Fruit fly (Drosophila melanogaster): ENCODE results near the gene CG13023.

The CG13023 gene

dm6 chr3L:16885042-16885441, 42.2 kb downstream of the CG13023 start (continued):
- no peak for TF ChIP-seq CG14965 (GFP tag; optimal IDR thresholded peaks at IDR 0.05; ENCODE audit: borderline replicate concordance)
- TF ChIP-seq CG17186 (GFP tag; optimal IDR thresholded peaks at IDR 0.05): no peak
- TF ChIP-seq NC2β (GFP tag; optimal IDR thresholded peaks at IDR 0.05): no peak
- 0 out of 2 replicates have a peak, but pooled peaks have one; percentile 12 for TF ChIP-seq CG9215 (GFP tag; IDR thresholded peaks at IDR 0.05)
- TF ChIP-seq CG8765 (GFP tag; IDR thresholded peaks at IDR 0.05): no peak
- no peak for TF ChIP-seq CG34224 (GFP tag; IDR thresholded peaks at IDR 0.05; ENCODE audit: partially characterized antibody)
- no peak for TF ChIP-seq CG17568 (GFP tag; optimal IDR thresholded peaks at IDR 0.05)
- TF ChIP-seq dysf (GFP tag; IDR thresholded peaks at IDR 0.05): peak; percentile 52; the same call in 2 of the 3 replicates
- no peak for TF ChIP-seq Mes4 (GFP tag; optimal IDR thresholded peaks at IDR 0.05)
- no peak for TF ChIP-seq pum (GFP tag; optimal IDR thresholded peaks at IDR 0.05)
- TF ChIP-seq sc (optimal IDR thresholded peaks at IDR 0.05): no peak
- TF ChIP-seq sc (GFP tag; optimal IDR thresholded peaks at IDR 0.05): no peak
- no peak for TF ChIP-seq CG8089 (GFP tag; optimal IDR thresholded peaks at IDR 0.05)
- TF ChIP-seq org-1 (GFP tag; optimal IDR thresholded peaks at IDR 0.05): no peak
- no peak for TF ChIP-seq shn (GFP tag; optimal IDR thresholded peaks at IDR 0.05)
- TF ChIP-seq seq (GFP tag; IDR thresholded peaks at IDR 0.05): no peak
- no peak for TF ChIP-seq vvl (GFP tag; IDR thresholded peaks at IDR 0.05)
- TF ChIP-seq chn (GFP tag; optimal IDR thresholded peaks at IDR 0.05): no peak
- no peak for TF ChIP-seq CG13287 (GFP tag; IDR thresholded peaks at IDR 0.05; ENCODE audit: partially characterized antibody)
- TF ChIP-seq CG7357 (GFP tag; IDR thresholded peaks at IDR 0.05): no peak
- TF ChIP-seq Abd-B (GFP tag; optimal IDR thresholded peaks at IDR 0.05): no peak
- TF ChIP-seq Dll (GFP tag; IDR thresholded peaks at IDR 0.05; ENCODE audit: partially characterized antibody): no peak
- TF ChIP-seq tgo (GFP tag; IDR thresholded peaks at IDR 0.05): peak; percentile 32; the same call in 1 of the 3 replicates
- TF ChIP-seq lmd (GFP tag; IDR thresholded peaks at IDR 0.05): peak; percentile 59; the same call in 1 of the 2 replicates
- TF ChIP-seq schlank (tag; optimal IDR thresholded peaks at IDR 0.05): no peak
- no peak for TF ChIP-seq Asciz (GFP tag; optimal IDR thresholded peaks at IDR 0.05)
- no peak for TF ChIP-seq Sry-β (GFP tag; optimal IDR thresholded peaks at IDR 0.05)
- TF ChIP-seq CG4424 (GFP tag; optimal IDR thresholded peaks at IDR 0.05): no peak
- no peak for TF ChIP-seq hkb (optimal IDR thresholded peaks at IDR 0.05)
- TF ChIP-seq hkb (GFP tag; IDR thresholded peaks at IDR 0.05): peak; percentile 59; the same call in 1 of the 2 replicates
- peak; percentile 44; the same call in 1 of the 2 replicates for TF ChIP-seq stc (GFP tag; IDR thresholded peaks at IDR 0.05)
- TF ChIP-seq tll (GFP tag; optimal IDR thresholded peaks at IDR 0.05): no peak
- TF ChIP-seq inv (GFP tag; IDR thresholded peaks at IDR 0.05; ENCODE audit: partially characterized antibody): no peak
- TF ChIP-seq aop (GFP tag; IDR thresholded peaks at IDR 0.05): no peak
- TF ChIP-seq CG2875 (GFP tag; optimal IDR thresholded peaks at IDR 0.05): no peak
- 0 out of 3 replicates have a peak, but pooled peaks have one; percentile 19 for TF ChIP-seq CG11560 (tag; IDR thresholded peaks at IDR 0.05)
- peak; percentile 59 for TF ChIP-seq Fer3 (tag; optimal IDR thresholded peaks at IDR 0.05)
- TF ChIP-seq sim (GFP tag; IDR thresholded peaks at IDR 0.05): no peak
- TF ChIP-seq Hr78 (GFP tag; optimal IDR thresholded peaks at IDR 0.05): no peak
- TF ChIP-seq abd-A (tag; optimal IDR thresholded peaks at IDR 0.05): peak; percentile 14
- TF ChIP-seq CG15073 (GFP tag; optimal IDR thresholded peaks at IDR 0.05): no peak
- TF ChIP-seq phol (tag; optimal IDR thresholded peaks at IDR 0.05): no peak
- no peak for TF ChIP-seq CG9609 (GFP tag; optimal IDR thresholded peaks at IDR 0.05)
- peak; percentile 56 for TF ChIP-seq Meics (GFP tag; optimal IDR thresholded peaks at IDR 0.05)
- peak; percentile 63 for TF ChIP-seq rib (GFP tag; IDR thresholded peaks at IDR 0.05)
- peak; percentile 46 for TF ChIP-seq CG10366 (GFP tag; IDR thresholded peaks at IDR 0.05)
- 0 out of 3 replicates have a peak, but pooled peaks have one; percentile 9 for TF ChIP-seq H15 (GFP tag; IDR thresholded peaks at IDR 0.05)
- TF ChIP-seq pfk (GFP tag; optimal IDR thresholded peaks at IDR 0.05): no peak
- TF ChIP-seq CG14667 (GFP tag; IDR thresholded peaks at IDR 0.05): peak; percentile 25; the same call in 1 of the 2 replicates
- peak; percentile 34; the same call in 1 of the 2 replicates for TF ChIP-seq Adf1 (GFP tag; IDR thresholded peaks at IDR 0.05)
- no peak for TF ChIP-seq fu2 (GFP tag; optimal IDR thresholded peaks at IDR 0.05)
